Worm (Caenorhabditis elegans) whole organism, L4 larva: ENCODE results near the gene magu-2.

Experiments
- ZK546.5 ChIP-seq, 2 experiments: sonication (generic microtip); optimal IDR thresholded peaks; 2 replicates each; lab custom pipeline; 2017; ENCODE audit warnings: missing biosample characterization in 2 of 2, missing genetic modification characterization in 2 of 2
- ama-1 ChIP-seq: fragments of 150-350 bp; optimal IDR thresholded peaks from 2 replicates; lab custom pipeline; 2014; ENCODE audit warnings: inconsistent platforms, mixed read lengths
- dve-1 ChIP-seq: sonication (generic microtip); optimal IDR thresholded peaks from 2 replicates; lab custom pipeline; 2017; ENCODE audit warnings: antibody characterized with exemption, mild to moderate bottlenecking, missing genetic modification characterization, missing compliant biosample characterization; ENCODE audit not compliant: insufficient read depth
- fos-1 ChIP-seq: fragments of 150-350 bp; optimal IDR thresholded peaks from 2 replicates; lab custom pipeline; 2014; ENCODE audit warnings: missing biosample characterization, missing genetic modification characterization
- lin-39 ChIP-seq: fragments of 150-350 bp; optimal IDR thresholded peaks from 2 replicates; lab custom pipeline; 2014; ENCODE audit warnings: missing biosample characterization, missing genetic modification reagents, missing genetic modification characterization
- nhr-28 ChIP-seq: fragments of 150-350 bp; optimal IDR thresholded peaks from 2 replicates; lab custom pipeline; 2014; ENCODE audit warnings: missing biosample characterization, missing genetic modification characterization
- nhr-77 ChIP-seq: fragments of 150-350 bp; optimal IDR thresholded peaks from 2 replicates; lab custom pipeline; 2014; ENCODE audit warnings: missing biosample characterization, missing genetic modification characterization
- pha-4 ChIP-seq, 2 experiments: fragments of 150-350 bp in 1 of 2; fragments of 200-800 bp in 1 of 2; sonication (Bioruptor generic) in 1 of 2; IDR thresholded peaks in 1 of 2; optimal IDR thresholded peaks in 1 of 2; 2 replicates each; pipeline versions ENCODE4 v1.3.6 to Lab custom; 2014 to 2022; ENCODE audit warnings: missing genetic modification characterization in 2 of 2, missing genetic modification reagents in 2 of 2, missing biosample characterization in 1 of 2, missing compliant biosample characterization in 1 of 2
- skn-1 ChIP-seq: fragments of 150-350 bp; optimal IDR thresholded peaks from 2 replicates; lab custom pipeline; 2014; ENCODE audit warnings: missing biosample characterization, missing genetic modification characterization
- unc-62 ChIP-seq, 3 experiments: fragments of 150-350 bp in 1 of 3; sonication (generic microtip); optimal IDR thresholded peaks in 2 of 3; peaks in 1 of 3; 1 replicate in 1 of 3; 2 replicates in 2 of 3; lab custom pipeline; 2014 to 2017; ENCODE audit warnings: missing biosample characterization in 3 of 3, missing genetic modification characterization in 3 of 3, missing genetic modification reagents in 3 of 3, missing genotype in 1 of 3

- TF ChIP-seq dve-1 (tag; lab: Kevin White, UChicago): no peak
- no peak for TF ChIP-seq skn-1 (tag; lab: Kevin White, UChicago)
- peak; percentile 33 for TF ChIP-seq nhr-28 (tag; lab: Kevin White, UChicago)
- TF ChIP-seq pha-4 (GFP tag; IDR thresholded peaks at IDR 0.05; lab: Robert Waterston, UW): no peak
- TF ChIP-seq pha-4 (tag; optimal IDR thresholded peaks at IDR 0.05; lab: Kevin White, UChicago): no peak
- TF ChIP-seq fos-1 (tag; lab: Kevin White, UChicago): no peak
- TF ChIP-seq lin-39: no peak
- TF ChIP-seq ZK546.5 (tag; optimal IDR thresholded peaks at IDR 0.05; lab: Kevin White, UChicago): no peak
- no peak for TF ChIP-seq unc-62 (GFP tag; optimal IDR thresholded peaks at IDR 0.05 in 1 of 2; lab: Kevin White, UChicago)
- no peak for TF ChIP-seq unc-62 (tag; optimal IDR thresholded peaks at IDR 0.05; lab: Kevin White, UChicago)
- no peak for TF ChIP-seq ama-1
- TF ChIP-seq nhr-77 (tag; lab: Kevin White, UChicago): no peak
Observed at ce11 chrV:8773826-8774382, 26.9 kb downstream of the magu-2 start, which contains the start of gene B0507.2.
